Fruit fly (Drosophila melanogaster): ENCODE results near the gene Eig71Ef.

The Eig71Ef gene

dm6 chr3L:15690711-15691591 is 33.8 kb upstream of the Eig71Ef start (continued):
- TF ChIP-seq pan (optimal IDR thresholded peaks at IDR 0.05) (no peak), pan (GFP tag; optimal IDR thresholded peaks at IDR 0.05 in 1 of 2, IDR thresholded peaks at IDR 0.05 in 1 of 2) (no peak), CG11695 (GFP tag; IDR thresholded peaks at IDR 0.05) (no peak), Med (GFP tag) (no peak), hbn (GFP tag; IDR thresholded peaks at IDR 0.05; ENCODE audit: partially characterized antibody) (no peak), CG12769 (tag; optimal IDR thresholded peaks at IDR 0.05) (no peak), Nf-YC (tag; optimal IDR thresholded peaks at IDR 0.05) (no peak), zen (tag; optimal IDR thresholded peaks at IDR 0.05) (peak; percentile 64), btn (GFP tag; optimal IDR thresholded peaks at IDR 0.05) (peak; percentile 21), tx (GFP tag; optimal IDR thresholded peaks at IDR 0.05) (no peak), CG9215 (GFP tag; IDR thresholded peaks at IDR 0.05) (no peak), CG3065 (GFP tag; optimal IDR thresholded peaks at IDR 0.05) (no peak), Nf-YB (GFP tag; optimal IDR thresholded peaks at IDR 0.05) (no peak), Doc2 (GFP tag; IDR thresholded peaks at IDR 0.05) (no peak), unpg (GFP tag; optimal IDR thresholded peaks at IDR 0.05) (peak; percentile 67), her (GFP tag; optimal IDR thresholded peaks at IDR 0.05) (no peak), ase (GFP tag; IDR thresholded peaks at IDR 0.05) (no peak), slbo (GFP tag; IDR thresholded peaks at IDR 0.05) (no peak), Fer2 (tag; optimal IDR thresholded peaks at IDR 0.05) (no peak), Sox100B (GFP tag; optimal IDR thresholded peaks at IDR 0.05) (peak; percentile 66), CG31365 (tag; optimal IDR thresholded peaks at IDR 0.05) (no peak), CG7987 (GFP tag; optimal IDR thresholded peaks at IDR 0.05) (no peak), C15 (GFP tag; IDR thresholded peaks at IDR 0.05) (no peak), gsb (GFP tag; IDR thresholded peaks at IDR 0.05) (no peak), H2.0 (GFP tag; IDR thresholded peaks at IDR 0.05) (no peak), CG2129 (GFP tag; IDR thresholded peaks at IDR 0.05; ENCODE audit: partially characterized antibody) (no peak), Ets65A (GFP tag) (no peak), CG17829 (tag; optimal IDR thresholded peaks at IDR 0.05) (peak; percentile 72), CG10959 (GFP tag; IDR thresholded peaks at IDR 0.05) (peak; percentile 56; the same call in 1 of the 2 replicates), chn (GFP tag; optimal IDR thresholded peaks at IDR 0.05) (no peak), CG13424 (tag; optimal IDR thresholded peaks at IDR 0.05) (peak; percentile 40), CG7372 (GFP tag; IDR thresholded peaks at IDR 0.05) (no peak), CG34422 (GFP tag; IDR thresholded peaks at IDR 0.05) (no peak), CG7745 (tag; optimal IDR thresholded peaks at IDR 0.05) (no peak), E2f2 (GFP tag; IDR thresholded peaks at IDR 0.05) (no peak), Chrac-16 (GFP tag; optimal IDR thresholded peaks at IDR 0.05) (no peak), Hsf (GFP tag; optimal IDR thresholded peaks at IDR 0.05) (no peak), CG17359 (tag; optimal IDR thresholded peaks at IDR 0.05) (peak; percentile 35), YL-1 (GFP tag; optimal IDR thresholded peaks at IDR 0.05) (no peak), zfh2 (GFP tag; optimal IDR thresholded peaks at IDR 0.05) (no peak), Aef1 (GFP tag; IDR thresholded peaks at IDR 0.05) (no peak), shn (GFP tag; optimal IDR thresholded peaks at IDR 0.05) (no peak), CrebB (tag; optimal IDR thresholded peaks at IDR 0.05) (no peak), Atf3 (GFP tag; optimal IDR thresholded peaks at IDR 0.05) (no peak), Opbp (GFP tag; IDR thresholded peaks at IDR 0.05; ENCODE audit: partially characterized antibody) (no peak), D19A (tag; optimal IDR thresholded peaks at IDR 0.05) (peak; percentile 24), trem (tag; optimal IDR thresholded peaks at IDR 0.05) (peak; percentile 65), HLHmδ (GFP tag; optimal IDR thresholded peaks at IDR 0.05) (no peak), abd-A (tag; optimal IDR thresholded peaks at IDR 0.05) (peak; percentile 10), CG9727 (GFP tag; optimal IDR thresholded peaks at IDR 0.05) (peak; percentile 24)

Data from whole organism, embryonic.